Worm (Caenorhabditis elegans) whole organism, late embryonic: ENCODE data around the gene ins-8.
"Not testable (repeated sequence)": the region's sequence is repeated elsewhere in the genome, so short reads cannot be mapped to it uniquely, and the experiment has no call there.

Experiments used
- C08G9.2 ChIP-seq: sonication (generic microtip); optimal IDR thresholded peaks from 2 replicates; lab custom pipeline; 2016; ENCODE audit warnings: mild to moderate bottlenecking, missing genetic modification characterization, moderate library complexity, missing compliant biosample characterization
- K02D7.2 ChIP-seq: sonication (generic microtip); optimal IDR thresholded peaks from 2 replicates; lab custom pipeline; 2017; ENCODE audit warnings: mild to moderate bottlenecking, missing genetic modification characterization, missing compliant biosample characterization
- Y22D7AL.16 ChIP-seq: sonication (generic microtip); optimal IDR thresholded peaks from 2 replicates; lab custom pipeline; 2016; ENCODE audit warnings: missing genetic modification characterization, missing compliant biosample characterization
- ceh-14 ChIP-seq: sonication (generic microtip); optimal IDR thresholded peaks from 2 replicates; lab custom pipeline; 2016; ENCODE audit warnings: missing genotype, missing genetic modification characterization, missing compliant biosample characterization
- ceh-18 ChIP-seq: sonication (generic microtip); optimal IDR thresholded peaks from 2 replicates; lab custom pipeline; 2016; ENCODE audit warnings: missing genetic modification characterization, missing compliant biosample characterization
- ceh-19 ChIP-seq: fragments of 200-800 bp; sonication (Bioruptor generic); optimal IDR thresholded peaks from 2 replicates; lab custom pipeline; 2018; ENCODE audit warnings: mild to moderate bottlenecking, missing genetic modification characterization, missing compliant biosample characterization
- ceh-2 ChIP-seq: sonication (generic microtip); optimal IDR thresholded peaks from 2 replicates; lab custom pipeline; 2016; ENCODE audit warnings: missing genotype, missing genetic modification characterization, missing compliant biosample characterization
- ceh-22 ChIP-seq: sonication (generic microtip); optimal IDR thresholded peaks from 2 replicates; lab custom pipeline; 2017; ENCODE audit warnings: missing biosample characterization, missing genetic modification characterization
- ceh-24 ChIP-seq: sonication (generic microtip); optimal IDR thresholded peaks from 2 replicates; lab custom pipeline; 2016; ENCODE audit warnings: mild to moderate bottlenecking, missing genetic modification characterization, missing compliant biosample characterization
- ceh-31 ChIP-seq: sonication (generic microtip); optimal IDR thresholded peaks from 2 replicates; lab custom pipeline; 2016; ENCODE audit warnings: missing genetic modification characterization, missing compliant biosample characterization
- ceh-34 ChIP-seq: sonication (generic microtip); optimal IDR thresholded peaks from 2 replicates; lab custom pipeline; 2016; ENCODE audit warnings: mild to moderate bottlenecking, missing genetic modification characterization, missing compliant biosample characterization
- ceh-45 ChIP-seq: fragments of 200-800 bp; sonication (Bioruptor generic); IDR thresholded peaks from 2 replicates; pipeline ENCODE4 v1.3.6; 2022; ENCODE audit warnings: missing genetic modification reagents, missing genetic modification characterization, missing compliant biosample characterization
- ceh-6 ChIP-seq: fragments of 200-800 bp; sonication (Bioruptor generic); optimal IDR thresholded peaks from 2 replicates; lab custom pipeline; 2018; ENCODE audit warnings: mild to moderate bottlenecking, missing genetic modification characterization, missing compliant biosample characterization
- dmd-4 ChIP-seq: sonication (generic microtip); optimal IDR thresholded peaks from 2 replicates; lab custom pipeline; 2016; ENCODE audit warnings: borderline replicate concordance, missing genetic modification characterization, missing compliant biosample characterization
- elt-2 ChIP-seq: sonication (generic microtip); optimal IDR thresholded peaks from 2 replicates; lab custom pipeline; 2016; ENCODE audit warnings: missing genetic modification reagents, missing genetic modification characterization, missing compliant biosample characterization
- elt-4 ChIP-seq: sonication (generic microtip); optimal IDR thresholded peaks from 2 replicates; lab custom pipeline; 2016; ENCODE audit warnings: missing genetic modification characterization, missing compliant biosample characterization
- ets-4 ChIP-seq: sonication (generic microtip); optimal IDR thresholded peaks from 2 replicates; lab custom pipeline; 2016; ENCODE audit warnings: missing genetic modification characterization, missing compliant biosample characterization
- eyg-1 ChIP-seq: sonication (generic microtip); optimal IDR thresholded peaks from 2 replicates; lab custom pipeline; 2016; ENCODE audit warnings: missing genotype, missing genetic modification characterization, missing compliant biosample characterization
- fax-1 ChIP-seq: sonication (generic microtip); optimal IDR thresholded peaks from 2 replicates; lab custom pipeline; 2016; ENCODE audit warnings: missing genotype, missing genetic modification characterization, missing compliant biosample characterization
- hlh-15 ChIP-seq: sonication (generic microtip); optimal IDR thresholded peaks from 2 replicates; lab custom pipeline; 2016; ENCODE audit warnings: missing genetic modification characterization, missing compliant biosample characterization
- hlh-30 ChIP-seq: sonication (generic microtip); optimal IDR thresholded peaks from 2 replicates; lab custom pipeline; 2017; ENCODE audit warnings: antibody characterized with exemption, missing genetic modification characterization, missing compliant biosample characterization; ENCODE audit not compliant: insufficient read depth
- lim-6 ChIP-seq: sonication (generic microtip); optimal IDR thresholded peaks from 2 replicates; lab custom pipeline; 2016; ENCODE audit warnings: missing genetic modification characterization, missing compliant biosample characterization
- lin-11 ChIP-seq: fragments of 200-800 bp; sonication (Bioruptor generic); optimal IDR thresholded peaks from 2 replicates; lab custom pipeline; 2018; ENCODE audit warnings: mild to moderate bottlenecking, missing genetic modification characterization, missing compliant biosample characterization
- madf-2 ChIP-seq: sonication (generic microtip); optimal IDR thresholded peaks from 2 replicates; lab custom pipeline; 2017; ENCODE audit warnings: missing genetic modification characterization, missing compliant biosample characterization
- mec-3 ChIP-seq: sonication (generic microtip); optimal IDR thresholded peaks from 2 replicates; lab custom pipeline; 2016; ENCODE audit warnings: borderline replicate concordance, missing genetic modification characterization, missing compliant biosample characterization
- nhr-232 ChIP-seq: sonication (generic microtip); optimal IDR thresholded peaks from 2 replicates; lab custom pipeline; 2016; ENCODE audit warnings: missing genetic modification characterization, missing compliant biosample characterization
- pha-2 ChIP-seq: sonication (generic microtip); optimal IDR thresholded peaks from 2 replicates; lab custom pipeline; 2017; ENCODE audit warnings: mild to moderate bottlenecking, missing genetic modification characterization, missing compliant biosample characterization
- pha-4 ChIP-seq: fragments of 150-350 bp; optimal IDR thresholded peaks from 2 replicates; lab custom pipeline; 2018; ENCODE audit warnings: missing biosample characterization, missing genetic modification reagents, missing genetic modification characterization
- pqm-1 ChIP-seq: sonication (generic microtip); optimal IDR thresholded peaks from 2 replicates; lab custom pipeline; 2016; ENCODE audit warnings: missing genetic modification characterization, missing compliant biosample characterization
- pros-1 ChIP-seq: fragments of 150-350 bp; optimal IDR thresholded peaks from 2 replicates; lab custom pipeline; 2014; ENCODE audit warnings: missing biosample characterization, missing genetic modification reagents, missing genetic modification characterization
- ref-2 ChIP-seq: sonication (generic microtip); optimal IDR thresholded peaks from 2 replicates; lab custom pipeline; 2016; ENCODE audit warnings: missing genetic modification characterization, missing compliant biosample characterization
- sdc-2 ChIP-seq: sonication (generic microtip); optimal IDR thresholded peaks from 2 replicates; lab custom pipeline; 2016; ENCODE audit warnings: missing genotype, missing genetic modification characterization, missing compliant biosample characterization
- sox-2 ChIP-seq: fragments of 200-800 bp; sonication (Bioruptor generic); IDR thresholded peaks from 2 replicates; pipeline ENCODE4 v1.3.6; 2022; ENCODE audit warnings: missing genetic modification reagents, missing genetic modification characterization, missing compliant biosample characterization
- sox-4 ChIP-seq: sonication (generic microtip); optimal IDR thresholded peaks from 2 replicates; lab custom pipeline; 2017; ENCODE audit warnings: mild to moderate bottlenecking, missing genetic modification characterization, inconsistent platforms, missing compliant biosample characterization
- syd-9 ChIP-seq: sonication (generic microtip); optimal IDR thresholded peaks from 2 replicates; lab custom pipeline; 2016; ENCODE audit warnings: mild to moderate bottlenecking, missing genetic modification characterization, moderate library complexity, missing compliant biosample characterization
- tbx-7 ChIP-seq: sonication (generic microtip); optimal IDR thresholded peaks from 2 replicates; lab custom pipeline; 2016; ENCODE audit warnings: missing genotype, missing genetic modification characterization, missing compliant biosample characterization
- unc-42 ChIP-seq: sonication (generic microtip); optimal IDR thresholded peaks from 2 replicates; lab custom pipeline; 2016; ENCODE audit warnings: missing genotype, missing genetic modification characterization, missing compliant biosample characterization
- unc-55 ChIP-seq: sonication (generic microtip); optimal IDR thresholded peaks from 2 replicates; lab custom pipeline; 2017; ENCODE audit warnings: missing biosample characterization, missing genetic modification reagents, missing genetic modification characterization
- unc-86 ChIP-seq: sonication (generic microtip); optimal IDR thresholded peaks from 2 replicates; lab custom pipeline; 2016; ENCODE audit warnings: missing genetic modification characterization, missing compliant biosample characterization
- zip-5 ChIP-seq: sonication (generic microtip); optimal IDR thresholded peaks from 2 replicates; lab custom pipeline; 2016; ENCODE audit warnings: missing genetic modification characterization, missing compliant biosample characterization

ins-8 gene

DNA sequence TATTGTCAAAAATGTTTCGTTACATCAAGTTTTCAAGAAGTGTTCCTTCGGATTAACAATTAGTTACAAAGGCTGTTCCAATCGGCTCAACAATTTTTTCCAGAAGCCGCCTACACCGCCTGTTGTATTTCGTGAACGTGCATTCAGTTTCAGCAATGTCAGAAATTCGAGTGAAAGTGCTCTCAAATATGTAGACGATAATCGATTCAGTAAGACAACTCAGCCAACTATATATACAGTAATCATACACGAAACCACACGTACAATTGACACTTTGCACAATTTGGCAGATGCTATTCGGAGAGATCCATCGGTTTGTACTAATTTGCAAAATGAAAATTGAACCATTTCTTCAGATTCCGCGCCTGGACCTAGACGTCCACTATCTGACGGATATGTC is 15.8 kb upstream of the ins-8 start:
- no peak for TF ChIP-seq eyg-1 (tag; lab: Kevin White, UChicago)
- TF ChIP-seq lim-6 (tag; lab: Kevin White, UChicago) = no peak
- TF ChIP-seq ceh-19 (GFP tag; lab: Kevin White, UChicago) = no peak
- no peak for TF ChIP-seq sox-4
- no peak for TF ChIP-seq ceh-22 (tag; lab: Kevin White, UChicago)
- no peak for TF ChIP-seq unc-86 (tag; lab: Kevin White, UChicago)
- no peak for TF ChIP-seq lin-11
- TF ChIP-seq unc-42 (tag; lab: Kevin White, UChicago) = no peak
- TF ChIP-seq ref-2 (tag; lab: Kevin White, UChicago) = no peak
- no peak for TF ChIP-seq syd-9 (tag; lab: Kevin White, UChicago)
- no peak for TF ChIP-seq ceh-31 (tag; lab: Kevin White, UChicago)
- TF ChIP-seq mec-3 = no peak
- TF ChIP-seq tbx-7 (tag; lab: Kevin White, UChicago) = no peak
- TF ChIP-seq sdc-2 (tag; lab: Kevin White, UChicago) = no peak

DNA sequence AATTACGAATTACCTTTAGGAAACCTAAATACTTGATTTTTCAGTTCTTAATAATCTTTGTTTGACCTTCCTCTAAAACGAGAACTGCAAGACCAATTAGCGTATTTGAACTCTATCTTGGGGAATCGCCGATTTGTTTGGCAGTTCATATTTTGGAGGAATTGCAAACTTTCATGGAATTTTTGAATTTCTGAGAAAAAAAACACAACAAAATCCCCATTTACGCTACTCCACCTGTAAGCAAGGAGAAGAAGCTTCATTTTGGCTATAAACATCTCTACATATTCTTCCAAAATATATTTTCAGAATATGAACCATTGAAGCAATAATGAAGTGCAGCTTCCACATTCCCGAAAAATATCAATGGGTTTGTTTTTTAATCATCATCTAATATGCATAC is 12.1 kb upstream of the ins-8 start, which contains the start of gene twk-9:
Gene twk-9 (plus strand): TSS at position 301 of the 400 bp plus-strand sequence.
- TF ChIP-seq dmd-4 = no peak
- no peak for TF ChIP-seq sox-2 (GFP tag; lab: Robert Waterston, UW)
- no peak for TF ChIP-seq nhr-232
- no peak for TF ChIP-seq madf-2 (tag; lab: Kevin White, UChicago)
- TF ChIP-seq Y22D7AL.16 (tag; lab: Kevin White, UChicago) = no peak
- TF ChIP-seq pros-1 = no peak
- TF ChIP-seq ceh-14 (tag; lab: Kevin White, UChicago) = no peak
- no peak for TF ChIP-seq hlh-15 (tag; lab: Kevin White, UChicago)
- TF ChIP-seq elt-2 (tag; lab: Kevin White, UChicago) = no peak
- TF ChIP-seq sox-4 = no peak
- TF ChIP-seq, all 69 proteins: peak for 0

DNA sequence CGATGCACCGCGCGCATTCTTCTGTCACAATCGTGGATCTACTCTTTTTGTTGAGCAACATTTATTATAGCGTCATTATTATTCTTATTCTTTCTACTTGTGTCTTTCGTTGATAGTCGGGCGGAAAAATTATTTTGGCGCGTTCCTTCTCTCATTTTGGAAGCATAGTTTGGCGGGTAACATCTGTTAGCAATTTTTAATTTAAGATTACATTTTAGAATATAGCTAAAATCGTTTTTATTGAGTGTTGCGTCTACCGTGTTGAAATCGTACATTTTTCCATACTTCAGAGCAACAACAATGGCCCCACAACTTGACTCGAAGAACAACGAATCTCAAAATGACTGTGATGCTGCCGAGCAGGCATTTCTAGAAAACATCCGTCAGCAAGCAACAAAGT is 9.9 kb upstream of the ins-8 start, which contains the start of gene sdz-36:
Gene sdz-36 (plus strand): TSS at position 301 of the 400 bp plus-strand sequence.
- no peak for TF ChIP-seq pha-2 (tag; lab: Kevin White, UChicago)
- no peak for TF ChIP-seq fax-1 (tag; lab: Kevin White, UChicago)
- TF ChIP-seq madf-2 (tag; lab: Kevin White, UChicago) = no peak
- no peak for TF ChIP-seq ceh-6 (GFP tag; lab: Kevin White, UChicago)
- no peak for TF ChIP-seq sdc-2 (tag; lab: Kevin White, UChicago)
- TF ChIP-seq ceh-24 (tag; lab: Kevin White, UChicago) = no peak
- no peak for TF ChIP-seq elt-4 (tag; lab: Kevin White, UChicago)
- no peak for TF ChIP-seq pha-4 (tag; lab: Kevin White, UChicago)
- TF ChIP-seq ceh-45 = no peak
- no peak for TF ChIP-seq ref-2 (tag; lab: Kevin White, UChicago)
- TF ChIP-seq ceh-34 = no peak
- TF ChIP-seq zip-5 (tag; lab: Kevin White, UChicago) = no peak
- no peak for TF ChIP-seq C08G9.2
- TF ChIP-seq ceh-2 (tag; lab: Kevin White, UChicago) = no peak

DNA sequence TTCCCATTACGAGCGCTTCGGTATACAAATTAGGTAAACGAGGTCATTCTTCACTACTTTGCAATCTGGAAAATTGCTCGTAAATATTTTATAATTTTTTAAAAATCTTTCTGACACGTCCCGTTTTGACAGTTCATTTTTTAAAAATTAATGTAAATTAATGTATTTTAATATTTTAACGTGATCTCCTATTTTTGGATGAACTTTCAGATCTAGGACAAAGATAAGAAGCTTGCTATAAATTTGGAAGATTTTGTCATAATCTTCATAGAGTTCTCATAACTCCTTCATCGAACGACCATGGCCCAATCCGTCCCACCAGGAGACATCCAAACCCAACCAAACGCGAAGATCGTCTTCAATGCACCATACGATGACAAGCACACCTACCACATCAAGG is 8.0 kb upstream of the ins-8 start, which contains the start of gene msp-76:
Gene msp-76 (plus strand): TSS at position 301 of the 400 bp plus-strand sequence.
- TF ChIP-seq unc-55; K02D7.2 (tag; lab: Kevin White, UChicago); zip-5 (tag; lab: Kevin White, UChicago): not testable (repeated sequence)

DNA sequence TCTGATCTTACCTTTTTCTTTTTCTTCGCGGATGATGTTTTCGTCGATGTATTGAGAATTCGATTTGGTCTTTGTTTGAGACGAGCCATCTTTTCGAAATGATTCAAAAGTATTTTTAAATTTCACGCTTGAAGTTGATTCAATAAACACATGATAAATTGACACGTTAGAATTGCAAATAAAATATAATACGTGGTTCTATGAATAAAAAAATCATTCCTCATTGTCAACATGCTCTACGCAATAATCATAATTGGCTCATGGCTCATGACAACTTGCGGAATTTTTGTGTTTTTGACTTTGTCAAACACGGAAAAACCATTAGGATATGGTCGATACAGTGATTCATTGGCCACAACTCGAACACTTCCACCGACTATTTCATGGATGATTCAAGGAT is 2.7 kb upstream of the ins-8 start, which contains the start of the genes htas-1 and ZK1251.3:
Gene htas-1 (minus strand): TSS at position 101 of the 400 bp plus-strand sequence.
Gene ZK1251.3 (plus strand): TSS at position 226 of the 400 bp plus-strand sequence.
- TF ChIP-seq ceh-19 (GFP tag; lab: Kevin White, UChicago) = no peak
- TF ChIP-seq ceh-31 (tag; lab: Kevin White, UChicago) = no peak
- TF ChIP-seq hlh-30 (tag; lab: Kevin White, UChicago) = no peak
- TF ChIP-seq ceh-18 (tag; lab: Kevin White, UChicago) = no peak
- TF ChIP-seq tbx-7 (tag; lab: Kevin White, UChicago) = no peak
- no peak for TF ChIP-seq unc-86 (tag; lab: Kevin White, UChicago)
- TF ChIP-seq ets-4 (tag; lab: Kevin White, UChicago) = no peak
- TF ChIP-seq pqm-1 (tag; lab: Kevin White, UChicago) = no peak
- TF ChIP-seq, all 69 proteins: peak for 0
